Worm (Caenorhabditis elegans): Measurements from ENCODE around the gene rib-2.
A peak's percentile ranks its signal among the peaks of the same experiment; 100 is the strongest.

The rib-2 gene

ce11 chrIII:10740518-10740917 lies 2.1 kb upstream of the rib-2 start, which contains the start of gene K01G5.8:
Gene K01G5.8 (minus strand): TSS chrIII:10740772.
- TF ChIP-seq nhr-80 (tag; optimal IDR thresholded peaks at IDR 0.05) (no peak), lin-35 (GFP tag; optimal IDR thresholded peaks at IDR 0.05) (no peak), ZK185.1 (tag; optimal IDR thresholded peaks at IDR 0.05; ENCODE audit: poor library complexity, severe bottlenecking) (no peak), xnd-1 (tag; optimal IDR thresholded peaks at IDR 0.05) (no peak), hlh-26 (GFP tag; conservative IDR thresholded peaks at IDR 0.05) (no peak), mcd-1 (GFP tag; IDR thresholded peaks at IDR 0.05) (peak; percentile 6; the same call in 1 of the 2 replicates), Y67H2A.10 (GFP tag; conservative IDR thresholded peaks at IDR 0.05) (0 out of 2 replicates have a peak, but pooled peaks have one; percentile 30), ztf-3 (GFP tag; optimal IDR thresholded peaks at IDR 0.05) (no peak), him-1 (tag; optimal IDR thresholded peaks at IDR 0.05) (no peak), mel-28 (tag; optimal IDR thresholded peaks at IDR 0.05; ENCODE audit: borderline replicate concordance) (no peak), ceh-58 (GFP tag; IDR thresholded peaks at IDR 0.05) (0 out of 2 replicates have a peak, but pooled peaks have one; percentile 42), fkh-3 (tag; optimal IDR thresholded peaks at IDR 0.05) (no peak), egl-18 (GFP tag; IDR thresholded peaks at IDR 0.05) (no peak), akir-1 (GFP tag; optimal IDR thresholded peaks at IDR 0.05) (no peak), mes-4 (tag; optimal IDR thresholded peaks at IDR 0.05) (no peak), D2030.7 (GFP tag; IDR thresholded peaks at IDR 0.05) (peak; percentile 50; the same call in 1 of the 2 replicates), sptf-2 (GFP tag; optimal IDR thresholded peaks at IDR 0.05) (no peak), mxl-1 (tag; optimal IDR thresholded peaks at IDR 0.05) (no peak), dpff-1 (tag; optimal IDR thresholded peaks at IDR 0.05) (no peak), hrde-1 (tag; optimal IDR thresholded peaks at IDR 0.05; ENCODE audit: borderline replicate concordance) (no peak), madf-3 (GFP tag; IDR thresholded peaks at IDR 0.05) (no peak), F49E8.2 (tag; optimal IDR thresholded peaks at IDR 0.05; ENCODE audit: insufficient read depth) (peak; percentile 48), ekl-4 (GFP tag; IDR thresholded peaks at IDR 0.05) (0 out of 2 replicates have a peak, but pooled peaks have one; percentile 38), lin-54 (GFP tag; optimal IDR thresholded peaks at IDR 0.05) (peak; percentile 39), rcor-1 (GFP tag; IDR thresholded peaks at IDR 0.05) (0 out of 2 replicates have a peak, but pooled peaks have one; percentile 29), ztf-18 (tag; optimal IDR thresholded peaks at IDR 0.05) (no peak), gei-17 (GFP tag; optimal IDR thresholded peaks at IDR 0.05) (no peak), bed-1 (GFP tag; IDR thresholded peaks at IDR 0.05) (no peak), hsf-1 (GFP tag; IDR thresholded peaks at IDR 0.05) (peak; percentile 66), lin-26 (GFP tag; IDR thresholded peaks at IDR 0.05) (peak; percentile 41; the same call in 1 of the 2 replicates), madf-6 (GFP tag; IDR thresholded peaks at IDR 0.05) (peak; percentile 67), athp-1 (tag; optimal IDR thresholded peaks at IDR 0.05) (no peak), dox-1 (GFP tag; IDR thresholded peaks at IDR 0.05) (no peak), F39B2.1 (GFP tag; IDR thresholded peaks at IDR 0.05) (0 out of 2 replicates have a peak, but pooled peaks have one; percentile 11), tlf-1 (GFP tag; optimal IDR thresholded peaks at IDR 0.05) (peak; percentile 46), cebp-2 (GFP tag; IDR thresholded peaks at IDR 0.05) (no peak), dpl-1 (GFP tag; optimal IDR thresholded peaks at IDR 0.05) (no peak), tbp1 (GFP tag; optimal IDR thresholded peaks at IDR 0.05) (no peak), ama-1 (optimal IDR thresholded peaks at IDR 0.05) (peak; percentile 60), ama-1 (GFP tag; optimal IDR thresholded peaks at IDR 0.05) (peak in 1 of 2 experiments; percentile 10), lsl-1 (GFP tag; optimal IDR thresholded peaks at IDR 0.05) (no peak), C17E4.6 (GFP tag; IDR thresholded peaks at IDR 0.05) (no peak), nhr-179 (tag; optimal IDR thresholded peaks at IDR 0.05) (no peak), cebp-1 (GFP tag; IDR thresholded peaks at IDR 0.05) (no peak; the same call in 1 of the 2 replicates), cebp-1 (tag; optimal IDR thresholded peaks at IDR 0.05) (peak; percentile 9), snpc-1.3 (tag; optimal IDR thresholded peaks at IDR 0.05; ENCODE audit: insufficient read depth) (peak; percentile 54), B0336.3 (GFP tag; IDR thresholded peaks at IDR 0.05) (peak; percentile 26; the same call in 1 of the 2 replicates), B0035.1 (tag; optimal IDR thresholded peaks at IDR 0.05) (no peak), efl-1 (GFP tag; optimal IDR thresholded peaks at IDR 0.05) (peak; percentile 20)

Data from whole organism, young adult.